Worm (Caenorhabditis elegans): ENCODE data around the gene madf-4.
A peak's percentile ranks its signal among the peaks of the same experiment; 100 is the strongest.

Gene madf-4

ce11 chrV:9970119-9970518, 7.8 kb upstream of the madf-4 start (continued):
- TF ChIP-seq lim-6 (tag; optimal IDR thresholded peaks at IDR 0.05) (peak; percentile 77), sox-2 (GFP tag; IDR thresholded peaks at IDR 0.05) (peak; percentile 89), pag-3 (tag; optimal IDR thresholded peaks at IDR 0.05; ENCODE audit: borderline replicate concordance) (peak; percentile 85), T23F11.4 (GFP tag; optimal IDR thresholded peaks at IDR 0.05) (peak; percentile 93), ref-2 (tag; optimal IDR thresholded peaks at IDR 0.05) (peak; percentile 83), hlh-13 (GFP tag; optimal IDR thresholded peaks at IDR 0.05) (peak; percentile 90), hlh-6 (tag; optimal IDR thresholded peaks at IDR 0.05) (peak; percentile 95), ahr-1 (tag; optimal IDR thresholded peaks at IDR 0.05) (peak; percentile 63), mec-3 (tag; optimal IDR thresholded peaks at IDR 0.05; ENCODE audit: borderline replicate concordance) (peak; percentile 69), tbx-7 (tag; optimal IDR thresholded peaks at IDR 0.05) (peak; percentile 54), fkh-6 (tag; optimal IDR thresholded peaks at IDR 0.05) (peak; percentile 94), unc-3 (GFP tag; conservative IDR thresholded peaks at IDR 0.05) (peak; percentile 82), unc-3 (tag; optimal IDR thresholded peaks at IDR 0.05) (peak; percentile 90), ceh-45 (GFP tag; IDR thresholded peaks at IDR 0.05) (peak; percentile 87), elt-4 (tag; optimal IDR thresholded peaks at IDR 0.05) (peak; percentile 87), nhr-11 (tag; optimal IDR thresholded peaks at IDR 0.05) (no peak), ceh-14 (tag; optimal IDR thresholded peaks at IDR 0.05) (peak; percentile 95), ets-4 (tag; optimal IDR thresholded peaks at IDR 0.05) (peak; percentile 71), dve-1 (tag; optimal IDR thresholded peaks at IDR 0.05) (peak; percentile 76), pqm-1 (tag; optimal IDR thresholded peaks at IDR 0.05) (peak; percentile 90), hlh-30 (tag; optimal IDR thresholded peaks at IDR 0.05; ENCODE audit: insufficient read depth) (peak; percentile 42), unc-55 (GFP tag; optimal IDR thresholded peaks at IDR 0.05) (no peak), C08G9.2 (tag; optimal IDR thresholded peaks at IDR 0.05) (peak; percentile 88), ceh-19 (GFP tag; optimal IDR thresholded peaks at IDR 0.05) (peak; percentile 96), ceh-24 (tag; optimal IDR thresholded peaks at IDR 0.05) (peak; percentile 68), ceh-2 (tag; optimal IDR thresholded peaks at IDR 0.05) (peak; percentile 93), madf-2 (tag; optimal IDR thresholded peaks at IDR 0.05) (peak; percentile 87), pha-2 (tag; optimal IDR thresholded peaks at IDR 0.05) (peak; percentile 80), F13H6.1 (tag; optimal IDR thresholded peaks at IDR 0.05) (peak; percentile 94)

- TF ChIP-seq dmd-4 (tag; optimal IDR thresholded peaks at IDR 0.05; ENCODE audit: borderline replicate concordance) (no peak), unc-42 (tag; optimal IDR thresholded peaks at IDR 0.05) (peak; percentile 4)
These were observed 3.6 kb upstream of the madf-4 start for ce11 chrV:9965891-9966290.

ce11 chrV:9964152-9964785, 2.0 kb upstream of the madf-4 start:
- TF ChIP-seq sdc-2 (tag; optimal IDR thresholded peaks at IDR 0.05) (no peak), hlh-6 (tag; optimal IDR thresholded peaks at IDR 0.05) (peak; percentile 48), ceh-31 (tag; optimal IDR thresholded peaks at IDR 0.05) (peak; percentile 28), unc-42 (tag; optimal IDR thresholded peaks at IDR 0.05) (peak; percentile 21), pha-2 (tag; optimal IDR thresholded peaks at IDR 0.05) (no peak), ceh-14 (tag; optimal IDR thresholded peaks at IDR 0.05) (peak; percentile 26), unc-3 (GFP tag; conservative IDR thresholded peaks at IDR 0.05) (no peak), unc-3 (tag; optimal IDR thresholded peaks at IDR 0.05) (no peak), ref-2 (tag; optimal IDR thresholded peaks at IDR 0.05) (peak; percentile 16)

- TF ChIP-seq ztf-16 (tag; optimal IDR thresholded peaks at IDR 0.05) (no peak), ceh-24 (tag; optimal IDR thresholded peaks at IDR 0.05) (no peak), fkh-6 (tag; optimal IDR thresholded peaks at IDR 0.05) (no peak), syd-9 (tag; optimal IDR thresholded peaks at IDR 0.05) (no peak), unc-55 (GFP tag; optimal IDR thresholded peaks at IDR 0.05) (no peak), rnt-1 (tag; optimal IDR thresholded peaks at IDR 0.05) (no peak), eyg-1 (tag; optimal IDR thresholded peaks at IDR 0.05) (no peak), ceh-34 (tag; optimal IDR thresholded peaks at IDR 0.05) (no peak), ceh-19 (GFP tag; optimal IDR thresholded peaks at IDR 0.05) (no peak), ceh-30 (tag; optimal IDR thresholded peaks at IDR 0.05) (no peak), hlh-15 (tag; optimal IDR thresholded peaks at IDR 0.05) (no peak), mec-3 (tag; optimal IDR thresholded peaks at IDR 0.05; ENCODE audit: borderline replicate concordance) (no peak), ceh-45 (GFP tag; IDR thresholded peaks at IDR 0.05) (no peak), ref-2 (tag; optimal IDR thresholded peaks at IDR 0.05) (no peak), che-1 (tag; optimal IDR thresholded peaks at IDR 0.05) (no peak), Y22D7AL.16 (tag; optimal IDR thresholded peaks at IDR 0.05) (no peak), pros-1 (tag; optimal IDR thresholded peaks at IDR 0.05) (no peak), unc-86 (tag; optimal IDR thresholded peaks at IDR 0.05) (no peak), sox-2 (GFP tag; IDR thresholded peaks at IDR 0.05) (no peak), K09A11.1 (tag; optimal IDR thresholded peaks at IDR 0.05; ENCODE audit: insufficient read depth) (no peak)
These were observed 622 bp upstream of the madf-4 start for ce11 chrV:9962916-9963315.
